Fruit fly (Drosophila melanogaster) whole organism, prepupa: Measurements from ENCODE around the gene Ada1-1.

Source experiments
- CG3919 ChIP-seq: fragments of 200-800 bp; sonication (Bioruptor generic); optimal IDR thresholded peaks from 3 replicates; lab custom pipeline; 2016; ENCODE audit warnings: missing biosample characterization, missing genetic modification characterization
- CG8119 ChIP-seq: fragments of 200-800 bp; sonication (Bioruptor generic); IDR thresholded peaks from 3 replicates; pipeline ENCODE4 v1.3.6; 2022; ENCODE audit warnings: missing biosample characterization, missing genetic modification characterization
- Eip78C ChIP-seq: fragments of 200-800 bp; sonication (Bioruptor generic); peaks from one replicate; lab custom pipeline; 2016; ENCODE audit warnings: missing biosample characterization, missing genetic modification characterization
- dac ChIP-seq: fragments of 200-800 bp; sonication (Bioruptor generic); optimal IDR thresholded peaks from 2 replicates; lab custom pipeline; 2017; ENCODE audit warnings: missing biosample characterization, mild to moderate bottlenecking, missing genetic modification characterization
- svp ChIP-seq: fragments of 200-800 bp; sonication (Bioruptor generic); peaks from one replicate; lab custom pipeline; 2016; ENCODE audit warnings: missing biosample characterization, missing genetic modification characterization

DNA sequence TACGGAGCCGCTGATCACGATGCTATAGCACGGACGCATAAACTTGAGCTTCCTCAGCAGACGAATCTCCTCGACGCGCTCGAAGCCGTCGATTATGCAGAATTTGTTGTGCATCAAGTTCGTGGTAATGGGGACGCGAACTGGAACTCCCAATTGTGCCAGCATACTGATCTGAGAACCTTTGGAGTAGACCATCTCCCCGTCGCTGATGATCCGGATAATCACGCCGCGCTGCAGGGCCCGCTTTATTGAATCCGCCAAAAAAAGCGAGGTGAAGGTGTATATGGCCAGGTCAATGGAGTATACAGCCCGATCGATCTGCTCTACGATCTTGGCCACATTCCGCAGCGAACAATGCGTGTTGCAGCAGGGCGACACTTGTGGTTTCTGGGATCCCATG lies 7.4 kb upstream of the Ada1-1 start:
- no peak for TF ChIP-seq CG8119 (GFP tag; lab: Robert Waterston, UW)
- no peak for TF ChIP-seq dac (GFP tag; lab: Kevin White, UChicago)
- TF ChIP-seq CG3919 (GFP tag; lab: Kevin White, UChicago): no peak
- TF ChIP-seq Eip78C (GFP tag; lab: Kevin White, UChicago): no peak
- no peak for TF ChIP-seq svp
